Worm (Caenorhabditis elegans): ENCODE results near the gene idpa-2.

ce11 chrII:8821140-8821595 is 28.6 kb upstream of the idpa-2 start, which contains the start of gene F46C5.1:
- TF ChIP-seq him-1 (tag; optimal IDR thresholded peaks at IDR 0.05) (no peak), W03F9.2 (tag; optimal IDR thresholded peaks at IDR 0.05) (no peak)

Data from whole organism, L4/young adult.